Worm (Caenorhabditis elegans) whole organism, L2 larva: ENCODE results near the gene T25F10.1.

Experiments used
- ZK546.5 ChIP-seq: sonication (generic microtip); optimal IDR thresholded peaks from 2 replicates; lab custom pipeline; 2017; ENCODE audit warnings: missing biosample characterization, missing genetic modification characterization
- blmp-1 ChIP-seq: sonication (generic microtip); optimal IDR thresholded peaks from 2 replicates; lab custom pipeline; 2017; ENCODE audit warnings: missing genetic modification characterization, mild to moderate bottlenecking, missing compliant biosample characterization, antibody characterized with exemption, moderate library complexity; ENCODE audit not compliant: insufficient read depth
- dmd-4 ChIP-seq: sonication (generic microtip); optimal IDR thresholded peaks from 2 replicates; lab custom pipeline; 2017; ENCODE audit warnings: missing biosample characterization, missing genetic modification characterization
- lin-39 ChIP-seq: fragments of 150-350 bp; optimal IDR thresholded peaks from 2 replicates; lab custom pipeline; 2014; ENCODE audit warnings: missing biosample characterization, missing genetic modification reagents, missing genetic modification characterization
- nhr-77 ChIP-seq: fragments of 150-350 bp; optimal IDR thresholded peaks from 2 replicates; lab custom pipeline; 2014; ENCODE audit warnings: missing biosample characterization, missing genetic modification characterization
- unc-62 ChIP-seq: fragments of 150-350 bp; optimal IDR thresholded peaks from 2 replicates; lab custom pipeline; 2014; ENCODE audit warnings: missing biosample characterization, missing genetic modification reagents, missing genetic modification characterization
- ztf-11 ChIP-seq: sonication (generic microtip); optimal IDR thresholded peaks from 2 replicates; lab custom pipeline; 2017; ENCODE audit warnings: missing biosample characterization, missing genetic modification characterization

ce11 chrV:6780676-6781075 is 12.4 kb downstream of the T25F10.1 start:
- TF ChIP-seq lin-39 (tag; lab: Kevin White, UChicago): no peak
- TF ChIP-seq blmp-1 (tag; lab: Kevin White, UChicago): no peak
- no peak for TF ChIP-seq dmd-4 (tag; lab: Kevin White, UChicago)
- no peak for TF ChIP-seq ZK546.5
- TF ChIP-seq unc-62 (GFP tag; lab: Kevin White, UChicago): no peak
- TF ChIP-seq ztf-11 (tag; lab: Kevin White, UChicago): no peak
- no peak for TF ChIP-seq nhr-77 (tag; lab: Kevin White, UChicago)
